Fruit fly (Drosophila melanogaster): ENCODE data around the gene CG10903.

dm6 chr3R:7998778-7999177, 31.4 kb upstream of the CG10903 start:
- TF ChIP-seq lola (GFP tag; optimal IDR thresholded peaks at IDR 0.05) (no peak), Hr83 (GFP tag; optimal IDR thresholded peaks at IDR 0.05; ENCODE audit: poor library complexity, severe bottlenecking) (no peak), pan (optimal IDR thresholded peaks at IDR 0.05) (no peak), dl (GFP tag; optimal IDR thresholded peaks at IDR 0.05; ENCODE audit: insufficient read depth in 1 of 2, partially characterized antibody in 2 of 2) (no peak), CG9705 (GFP tag; optimal IDR thresholded peaks at IDR 0.05) (no peak), jim (GFP tag; optimal IDR thresholded peaks at IDR 0.05) (no peak), usp (GFP tag; optimal IDR thresholded peaks at IDR 0.05) (no peak), GATAd (GFP tag; optimal IDR thresholded peaks at IDR 0.05) (no peak), HLH106 (tag; optimal IDR thresholded peaks at IDR 0.05) (no peak)
